Worm (Caenorhabditis elegans): Measurements from ENCODE around the gene F13B12.6.

Gene F13B12.6

DNA sequence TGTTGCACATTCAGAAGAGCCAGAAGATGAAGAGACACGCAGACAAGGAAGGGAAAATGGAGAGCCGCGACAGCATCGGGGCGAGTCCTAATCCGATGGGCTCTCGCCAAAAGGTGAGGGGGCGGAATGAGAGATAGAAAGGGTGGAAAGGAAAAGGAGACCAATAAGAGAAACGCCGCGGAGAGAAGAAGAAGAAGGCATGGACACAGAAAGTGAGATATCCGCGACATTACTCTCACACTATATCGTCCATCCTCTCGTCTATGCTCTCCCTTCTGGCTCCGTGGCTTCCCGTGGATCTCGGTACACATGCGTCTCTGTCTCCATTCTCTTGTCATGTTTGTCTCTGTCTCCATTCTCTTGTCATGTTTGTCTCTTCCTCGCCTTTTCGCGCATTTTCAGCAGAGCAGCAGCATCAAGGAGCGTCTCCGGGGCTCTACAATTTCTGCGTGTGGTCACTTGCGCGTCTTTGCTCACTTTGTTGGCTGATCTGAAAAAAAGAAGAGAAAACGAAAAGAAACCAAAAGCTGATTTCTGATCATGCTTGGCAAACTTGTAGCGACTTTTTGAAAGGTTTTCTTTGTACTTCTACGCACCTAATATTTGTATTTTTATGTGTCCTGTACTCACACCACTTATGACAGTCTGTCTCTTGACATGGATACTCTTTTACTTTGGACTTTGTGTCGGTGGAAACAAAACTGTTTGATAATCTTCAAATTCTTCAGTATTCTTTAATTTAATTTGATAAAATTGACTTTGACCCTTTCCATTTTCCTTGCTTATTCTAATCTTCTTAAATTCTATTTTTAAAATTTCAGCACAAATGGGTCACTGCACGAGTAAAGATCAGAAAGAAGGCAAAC lies 14.3 kb downstream of the F13B12.6 start, which contains the start of gene gpa-7 (continued):
- TF ChIP-seq mab-9 (GFP tag; IDR thresholded peaks at IDR 0.05) (no peak), hpl-2 (GFP tag; optimal IDR thresholded peaks at IDR 0.05) (no peak), ceh-63 (GFP tag; optimal IDR thresholded peaks at IDR 0.05) (no peak), isw-1 (GFP tag; IDR thresholded peaks at IDR 0.05) (peak; percentile 61), unc-130 (tag; optimal IDR thresholded peaks at IDR 0.05) (no peak), aly-2 (tag; optimal IDR thresholded peaks at IDR 0.05) (no peak), hlh-4 (tag; optimal IDR thresholded peaks at IDR 0.05) (no peak), efl-1 (optimal IDR thresholded peaks at IDR 0.05) (peak; percentile 49 to 73), efl-1 (GFP tag; optimal IDR thresholded peaks at IDR 0.05 in 1 of 2) (peak; percentile 4 to 10), unc-98 (GFP tag; IDR thresholded peaks at IDR 0.05) (no peak), Y116A8C.19 (tag; optimal IDR thresholded peaks at IDR 0.05; ENCODE audit: borderline replicate concordance) (no peak), nhr-47 (tag; optimal IDR thresholded peaks at IDR 0.05) (peak; percentile 81), mdl-1 (tag; optimal IDR thresholded peaks at IDR 0.05) (peak in 1 of 2 experiments; percentile 49), lin-15B (tag; optimal IDR thresholded peaks at IDR 0.05) (no peak), snu-23 (GFP tag; optimal IDR thresholded peaks at IDR 0.05) (peak; percentile 73), fkh-10 (GFP tag; optimal IDR thresholded peaks at IDR 0.05) (peak; percentile 93), unc-62 (GFP tag; optimal IDR thresholded peaks at IDR 0.05) (no peak), jun-1 (tag; optimal IDR thresholded peaks at IDR 0.05) (peak; percentile 49), unc-86 (tag; optimal IDR thresholded peaks at IDR 0.05) (peak; percentile 84), mep-1 (tag; optimal IDR thresholded peaks at IDR 0.05) (peak; percentile 32), lin-35 (GFP tag; optimal IDR thresholded peaks at IDR 0.05) (peak in 1 of 2 experiments; percentile 42), pag-3 (tag; optimal IDR thresholded peaks at IDR 0.05; ENCODE audit: borderline replicate concordance, insufficient read depth) (no peak), dsc-1 (tag; optimal IDR thresholded peaks at IDR 0.05) (peak; percentile 74), alr-1 (tag; optimal IDR thresholded peaks at IDR 0.05; ENCODE audit: borderline replicate concordance) (no peak), rnt-1 (tag; optimal IDR thresholded peaks at IDR 0.05) (peak; percentile 45), zag-1 (tag; optimal IDR thresholded peaks at IDR 0.05) (peak; percentile 76), nhr-20 (tag; optimal IDR thresholded peaks at IDR 0.05) (peak; percentile 57), pqm-1 (tag; optimal IDR thresholded peaks at IDR 0.05) (no peak), ceh-82 (tag; optimal IDR thresholded peaks at IDR 0.05) (peak in 2 of 3 experiments; percentile 54 to 65), nhr-237 (tag; optimal IDR thresholded peaks at IDR 0.05) (no peak), unc-30 (tag; optimal IDR thresholded peaks at IDR 0.05) (no peak), xbp-1 (tag; optimal IDR thresholded peaks at IDR 0.05) (peak; percentile 46), tbx-2 (tag; optimal IDR thresholded peaks at IDR 0.05) (peak; percentile 86), fos-1 (tag; optimal IDR thresholded peaks at IDR 0.05) (peak; percentile 27), lsy-2 (tag; optimal IDR thresholded peaks at IDR 0.05) (peak; percentile 46 to 73), efl-3 (GFP tag; optimal IDR thresholded peaks at IDR 0.05) (no peak), nhr-71 (tag; optimal IDR thresholded peaks at IDR 0.05) (peak; percentile 86), sox-4 (tag; optimal IDR thresholded peaks at IDR 0.05) (no peak), fkh-4 (tag; optimal IDR thresholded peaks at IDR 0.05; ENCODE audit: borderline replicate concordance) (no peak), vab-15 (tag; optimal IDR thresholded peaks at IDR 0.05) (no peak), pax-3 (tag; optimal IDR thresholded peaks at IDR 0.05) (peak; percentile 71), lin-39 (tag; optimal IDR thresholded peaks at IDR 0.05) (no peak)

DNA sequence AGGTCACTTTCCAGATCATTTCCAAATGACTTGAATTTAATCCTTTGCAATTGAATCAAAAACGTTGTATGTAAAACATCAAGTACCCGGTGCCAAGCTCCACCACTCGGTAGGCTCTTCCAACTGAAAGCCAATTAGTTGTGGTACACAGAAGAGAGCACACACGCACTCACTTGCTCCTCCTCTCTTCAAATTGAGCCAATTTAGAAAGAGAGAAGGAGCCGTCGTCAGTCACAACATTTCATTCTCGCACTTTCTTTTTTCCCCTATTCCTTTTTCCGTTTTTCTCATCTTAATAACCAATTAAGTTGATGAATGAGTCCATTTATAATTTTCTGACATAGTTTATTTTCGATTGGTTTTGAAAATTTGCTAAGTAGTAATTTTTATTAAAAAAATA lies 19.4 kb downstream of the F13B12.6 start:
- TF ChIP-seq lsy-2 (tag; optimal IDR thresholded peaks at IDR 0.05) (peak in 1 of 2 experiments; percentile 19), ets-5 (GFP tag; IDR thresholded peaks at IDR 0.05) (no peak), aly-2 (tag; optimal IDR thresholded peaks at IDR 0.05) (no peak), ama-1 (optimal IDR thresholded peaks at IDR 0.05) (no peak), tbx-2 (tag; optimal IDR thresholded peaks at IDR 0.05) (peak; percentile 17), nhr-28 (tag; optimal IDR thresholded peaks at IDR 0.05) (no peak), lin-14 (GFP tag; optimal IDR thresholded peaks at IDR 0.05) (peak; percentile 78), fkh-10 (GFP tag; optimal IDR thresholded peaks at IDR 0.05) (peak; percentile 12), unc-30 (tag; optimal IDR thresholded peaks at IDR 0.05) (no peak), jun-1 (tag; optimal IDR thresholded peaks at IDR 0.05) (no peak), nhr-71 (tag; optimal IDR thresholded peaks at IDR 0.05) (peak; percentile 46), ceh-63 (GFP tag; optimal IDR thresholded peaks at IDR 0.05) (peak; percentile 12), lin-39 (tag; optimal IDR thresholded peaks at IDR 0.05) (no peak), lir-3 (tag; optimal IDR thresholded peaks at IDR 0.05; ENCODE audit: poor library complexity) (no peak), C34B4.2 (tag; optimal IDR thresholded peaks at IDR 0.05) (no peak), ceh-8 (GFP tag; optimal IDR thresholded peaks at IDR 0.05) (peak; percentile 63), swsn-7 (tag; optimal IDR thresholded peaks at IDR 0.05) (no peak), nhr-47 (tag; optimal IDR thresholded peaks at IDR 0.05) (peak; percentile 34), zag-1 (tag; optimal IDR thresholded peaks at IDR 0.05) (no peak)
